Fruit fly (Drosophila melanogaster) whole organism, prepupa: ENCODE data around the gene Cbl.

Experiments used
- Blimp-1 ChIP-seq: fragments of 200-800 bp; sonication (Bioruptor generic); optimal IDR thresholded peaks from 3 replicates; lab custom pipeline; 2017; ENCODE audit warnings: missing biosample characterization, missing genetic modification characterization, mild to moderate bottlenecking, moderate library complexity, missing genetic modification reagents
- CG10631 ChIP-seq: fragments of 200-800 bp; sonication (Bioruptor generic); optimal IDR thresholded peaks from 2 replicates; lab custom pipeline; 2016; ENCODE audit warnings: missing biosample characterization, missing genetic modification characterization
- CG10669 ChIP-seq: fragments of 200-800 bp; sonication (Bioruptor generic); optimal IDR thresholded peaks from 3 replicates; lab custom pipeline; 2018; ENCODE audit warnings: missing biosample characterization, mild to moderate bottlenecking, missing genetic modification characterization, moderate library complexity
- CG11762 ChIP-seq: fragments of 200-800 bp; sonication (Bioruptor generic); optimal IDR thresholded peaks from 3 replicates; lab custom pipeline; 2016; ENCODE audit warnings: missing biosample characterization, missing genetic modification characterization; ENCODE audit not compliant: insufficient read depth
- CG11902 ChIP-seq: fragments of 200-800 bp; sonication (Bioruptor generic); optimal IDR thresholded peaks from 3 replicates; lab custom pipeline; 2016; ENCODE audit warnings: missing biosample characterization, missing genetic modification characterization
- CG15336 ChIP-seq: fragments of 200-800 bp; sonication (Bioruptor generic); IDR thresholded peaks from 2 replicates; pipeline ENCODE4 v1.3.6; 2022; ENCODE audit warnings: missing biosample characterization, missing genetic modification characterization
- CG1621 ChIP-seq: fragments of 200-800 bp; sonication (Bioruptor generic); optimal IDR thresholded peaks from 3 replicates; lab custom pipeline; 2018; ENCODE audit warnings: missing biosample characterization, mild to moderate bottlenecking, missing genetic modification characterization
- CG3032 ChIP-seq: fragments of 200-800 bp; optimal IDR thresholded peaks from 2 replicates; lab custom pipeline; 2019; ENCODE audit warnings: missing biosample characterization, mild to moderate bottlenecking, missing genetic modification characterization, moderate library complexity
- CG31627 ChIP-seq: fragments of 200-800 bp; sonication (Bioruptor generic); optimal IDR thresholded peaks from 3 replicates; lab custom pipeline; 2016; ENCODE audit warnings: missing biosample characterization, missing genetic modification characterization
- CG32006 ChIP-seq: fragments of 200-800 bp; sonication (Bioruptor generic); optimal IDR thresholded peaks from 3 replicates; lab custom pipeline; 2017; ENCODE audit warnings: missing biosample characterization, mild to moderate bottlenecking, missing genetic modification characterization
- CG34406 ChIP-seq: fragments of 200-800 bp; sonication (Bioruptor generic); optimal IDR thresholded peaks from 3 replicates; lab custom pipeline; 2016; ENCODE audit warnings: missing biosample characterization, missing genetic modification characterization
- CG4318 ChIP-seq: fragments of 200-800 bp; sonication (Bioruptor generic); optimal IDR thresholded peaks from 3 replicates; lab custom pipeline; 2017; ENCODE audit warnings: missing biosample characterization, mild to moderate bottlenecking, missing genetic modification characterization
- CG6163 ChIP-seq: fragments of 200-800 bp; sonication (Bioruptor generic); IDR thresholded peaks from 3 replicates; pipeline ENCODE4 v1.3.6; 2022; ENCODE audit warnings: missing biosample characterization, missing genetic modification characterization
- CG6792 ChIP-seq: fragments of 200-800 bp; sonication (Bioruptor generic); optimal IDR thresholded peaks from 3 replicates; lab custom pipeline; 2016; ENCODE audit warnings: missing biosample characterization, missing genetic modification characterization
- CG6808 ChIP-seq: fragments of 200-800 bp; sonication (Bioruptor generic); optimal IDR thresholded peaks from 3 replicates; lab custom pipeline; 2017; ENCODE audit warnings: missing biosample characterization, missing genetic modification characterization, mild to moderate bottlenecking, moderate library complexity, missing genetic modification reagents
- CG6854 ChIP-seq: fragments of 200-800 bp; sonication (Bioruptor generic); optimal IDR thresholded peaks from 2 replicates; lab custom pipeline; 2017; ENCODE audit warnings: missing biosample characterization, mild to moderate bottlenecking, missing genetic modification characterization
- CG8119 ChIP-seq: fragments of 200-800 bp; sonication (Bioruptor generic); IDR thresholded peaks from 3 replicates; pipeline ENCODE4 v1.3.6; 2022; ENCODE audit warnings: missing biosample characterization, missing genetic modification characterization
- CG8319 ChIP-seq: fragments of 200-800 bp; sonication (Bioruptor generic); optimal IDR thresholded peaks from 3 replicates; lab custom pipeline; 2016; ENCODE audit warnings: missing biosample characterization, missing genetic modification characterization
- CG8632 ChIP-seq: fragments of 200-800 bp; sonication (Bioruptor generic); optimal IDR thresholded peaks from 3 replicates; lab custom pipeline; 2016; ENCODE audit warnings: missing biosample characterization, missing genetic modification characterization
- CG9139 ChIP-seq: fragments of 200-800 bp; sonication (Bioruptor generic); optimal IDR thresholded peaks from 3 replicates; lab custom pipeline; 2017; ENCODE audit warnings: missing biosample characterization, mild to moderate bottlenecking, missing genetic modification characterization
- Eip75B ChIP-seq: fragments of 200-800 bp; sonication (Bioruptor generic); optimal IDR thresholded peaks from 3 replicates; lab custom pipeline; 2016; ENCODE audit warnings: missing biosample characterization, missing genetic modification characterization
- Eip78C ChIP-seq: fragments of 200-800 bp; sonication (Bioruptor generic); peaks from one replicate; lab custom pipeline; 2016; ENCODE audit warnings: missing biosample characterization, missing genetic modification characterization
- Ets21C ChIP-seq: fragments of 200-800 bp; sonication (Bioruptor generic); optimal IDR thresholded peaks from 3 replicates; lab custom pipeline; 2016; ENCODE audit warnings: missing biosample characterization, missing genetic modification characterization
- Ets96B ChIP-seq: fragments of 200-800 bp; optimal IDR thresholded peaks from 2 replicates; lab custom pipeline; 2019; ENCODE audit warnings: missing biosample characterization, mild to moderate bottlenecking, missing genetic modification characterization, moderate library complexity
- Gug ChIP-seq: fragments of 200-800 bp; sonication (Bioruptor generic); IDR thresholded peaks from 2 replicates; pipeline ENCODE4 v1.3.6; 2022; ENCODE audit warnings: missing biosample characterization, missing genetic modification characterization
- Hr4 ChIP-seq: fragments of 200-800 bp; sonication (Bioruptor generic); optimal IDR thresholded peaks from 3 replicates; lab custom pipeline; 2016; ENCODE audit warnings: missing biosample characterization, missing genetic modification characterization
- Lpt ChIP-seq: fragments of 200-800 bp; sonication (Bioruptor generic); optimal IDR thresholded peaks from 3 replicates; lab custom pipeline; 2016; ENCODE audit warnings: missing biosample characterization, missing genetic modification characterization
- Met ChIP-seq: fragments of 200-800 bp; sonication (Bioruptor generic); optimal IDR thresholded peaks from 3 replicates; lab custom pipeline; 2016; ENCODE audit warnings: missing biosample characterization, missing genetic modification characterization
- OdsH ChIP-seq: fragments of 200-800 bp; sonication (Bioruptor generic); optimal IDR thresholded peaks from 3 replicates; lab custom pipeline; 2016; ENCODE audit warnings: missing biosample characterization, missing genetic modification characterization
- Sox102F ChIP-seq: fragments of 200-800 bp; sonication (Bioruptor generic); optimal IDR thresholded peaks from 2 replicates; lab custom pipeline; 2016; ENCODE audit warnings: missing biosample characterization, mild to moderate bottlenecking, missing genetic modification characterization
- Sox14 ChIP-seq: fragments of 200-800 bp; sonication (Bioruptor generic); optimal IDR thresholded peaks from 3 replicates; lab custom pipeline; 2016; ENCODE audit warnings: missing biosample characterization, missing genetic modification characterization
- Sox15 ChIP-seq: fragments of 200-800 bp; sonication (Bioruptor generic); optimal IDR thresholded peaks from 3 replicates; lab custom pipeline; 2016; ENCODE audit warnings: missing biosample characterization, missing genetic modification characterization
- achi ChIP-seq: fragments of 200-800 bp; sonication (Bioruptor generic); optimal IDR thresholded peaks from 3 replicates; lab custom pipeline; 2016; ENCODE audit warnings: missing biosample characterization, missing genetic modification characterization
- acj6 ChIP-seq: fragments of 200-800 bp; sonication (Bioruptor generic); optimal IDR thresholded peaks from 3 replicates; lab custom pipeline; 2016; ENCODE audit warnings: missing biosample characterization, missing genetic modification characterization
- cyc ChIP-seq: fragments of 200-800 bp; sonication (Bioruptor generic); optimal IDR thresholded peaks from 3 replicates; lab custom pipeline; 2016; ENCODE audit warnings: missing biosample characterization, missing genetic modification characterization
- dac ChIP-seq: fragments of 200-800 bp; sonication (Bioruptor generic); optimal IDR thresholded peaks from 2 replicates; lab custom pipeline; 2017; ENCODE audit warnings: missing biosample characterization, mild to moderate bottlenecking, missing genetic modification characterization
- eg ChIP-seq: fragments of 200-800 bp; sonication (Bioruptor generic); IDR thresholded peaks from 3 replicates; pipeline ENCODE4 v1.3.6; 2022; ENCODE audit warnings: missing biosample characterization, missing genetic modification characterization
- esn ChIP-seq: fragments of 200-800 bp; sonication (Bioruptor generic); optimal IDR thresholded peaks from 2 replicates; lab custom pipeline; 2016; ENCODE audit warnings: missing biosample characterization, mild to moderate bottlenecking, missing genetic modification characterization, moderate library complexity
- lz ChIP-seq: fragments of 200-800 bp; sonication (Bioruptor generic); optimal IDR thresholded peaks from 3 replicates; lab custom pipeline; 2016; ENCODE audit warnings: missing biosample characterization, missing genetic modification characterization
- net ChIP-seq: fragments of 200-800 bp; sonication (Bioruptor generic); optimal IDR thresholded peaks from 3 replicates; lab custom pipeline; 2016; ENCODE audit warnings: missing biosample characterization, missing genetic modification characterization
- salr ChIP-seq, 2 experiments: fragments of 200-800 bp; sonication (Bioruptor generic); optimal IDR thresholded peaks; 3 replicates each; lab custom pipeline; 2016 to 2018; ENCODE audit warnings: missing biosample characterization in 2 of 2, missing genetic modification characterization in 2 of 2, mild to moderate bottlenecking in 1 of 2
- spab ChIP-seq: fragments of 200-800 bp; sonication (Bioruptor generic); optimal IDR thresholded peaks from 2 replicates; lab custom pipeline; 2017; ENCODE audit warnings: missing biosample characterization, mild to moderate bottlenecking, missing genetic modification characterization, missing genetic modification reagents
- ss ChIP-seq, 2 experiments: fragments of 200-800 bp; sonication (Bioruptor generic); optimal IDR thresholded peaks; 2 replicates in 1 of 2; 3 replicates in 1 of 2; lab custom pipeline; 2017 to 2018; ENCODE audit warnings: mild to moderate bottlenecking in 2 of 2, missing biosample characterization in 2 of 2, missing genetic modification characterization in 2 of 2, moderate library complexity in 1 of 2
- svp ChIP-seq: fragments of 200-800 bp; sonication (Bioruptor generic); peaks from one replicate; lab custom pipeline; 2016; ENCODE audit warnings: missing biosample characterization, missing genetic modification characterization
- topi ChIP-seq: fragments of 200-800 bp; sonication (Bioruptor generic); optimal IDR thresholded peaks from 3 replicates; lab custom pipeline; 2016; ENCODE audit warnings: missing biosample characterization, missing genetic modification characterization
- vri ChIP-seq: fragments of 200-800 bp; sonication (Bioruptor generic); optimal IDR thresholded peaks from 3 replicates; lab custom pipeline; 2016; ENCODE audit warnings: missing biosample characterization, mild to moderate bottlenecking, missing genetic modification characterization

The Cbl gene

DNA sequence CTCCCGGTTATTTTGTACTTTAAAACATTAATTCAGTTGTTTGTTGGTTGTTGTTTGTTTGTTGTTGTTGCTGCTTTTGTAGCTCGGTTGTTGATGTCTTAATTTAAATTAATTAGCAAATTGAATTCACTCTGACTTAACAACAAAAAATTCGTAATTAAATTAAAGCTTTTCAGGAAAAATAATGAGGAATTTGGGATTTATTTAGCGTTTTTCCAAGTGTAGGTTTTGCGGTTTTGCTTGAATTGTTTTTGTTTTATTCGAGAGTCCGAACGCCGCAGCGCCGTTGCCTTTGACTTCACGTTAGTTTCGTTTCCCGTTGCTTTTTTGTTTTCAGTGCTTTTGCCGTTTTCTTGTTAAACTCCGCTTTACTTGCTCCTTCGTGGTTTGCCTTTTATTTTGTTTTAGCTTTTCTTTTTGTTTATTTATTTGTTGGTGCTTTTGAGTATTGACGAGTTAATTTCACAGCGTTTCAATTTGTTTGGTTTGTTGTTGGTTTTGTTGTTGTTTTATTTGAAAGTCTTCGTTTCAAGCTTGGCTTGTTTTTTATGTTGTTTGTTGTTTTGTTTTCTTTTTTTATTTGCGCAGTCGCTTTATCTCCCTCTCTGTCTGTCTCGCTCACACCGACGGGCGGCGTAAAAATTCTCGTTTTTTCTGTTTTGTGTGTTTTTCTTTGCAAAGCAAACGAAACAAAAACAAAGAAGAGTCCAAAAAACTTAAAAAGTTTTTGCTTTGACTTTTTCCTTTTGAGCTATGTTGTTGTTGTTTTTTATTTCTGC lies 16.2 kb downstream of the Cbl start (continued):
- TF ChIP-seq CG6792, result no peak
- peak; percentile 45 for TF ChIP-seq Blimp-1 (GFP tag; lab: Kevin White, UChicago)
- peak; percentile 86 to 89 for TF ChIP-seq salr (GFP tag; optimal IDR thresholded peaks at IDR 0.05; lab: Kevin White, UChicago)
- peak; percentile 94 for TF ChIP-seq CG6854
- TF ChIP-seq Met (GFP tag; lab: Kevin White, UChicago), result peak; percentile 21
- peak; percentile 94 for TF ChIP-seq dac (GFP tag; lab: Kevin White, UChicago)
- no peak for TF ChIP-seq CG31627
- peak; percentile 91 for TF ChIP-seq CG15336 (GFP tag; lab: Robert Waterston, UW)
- TF ChIP-seq eg, result peak; percentile 97

DNA sequence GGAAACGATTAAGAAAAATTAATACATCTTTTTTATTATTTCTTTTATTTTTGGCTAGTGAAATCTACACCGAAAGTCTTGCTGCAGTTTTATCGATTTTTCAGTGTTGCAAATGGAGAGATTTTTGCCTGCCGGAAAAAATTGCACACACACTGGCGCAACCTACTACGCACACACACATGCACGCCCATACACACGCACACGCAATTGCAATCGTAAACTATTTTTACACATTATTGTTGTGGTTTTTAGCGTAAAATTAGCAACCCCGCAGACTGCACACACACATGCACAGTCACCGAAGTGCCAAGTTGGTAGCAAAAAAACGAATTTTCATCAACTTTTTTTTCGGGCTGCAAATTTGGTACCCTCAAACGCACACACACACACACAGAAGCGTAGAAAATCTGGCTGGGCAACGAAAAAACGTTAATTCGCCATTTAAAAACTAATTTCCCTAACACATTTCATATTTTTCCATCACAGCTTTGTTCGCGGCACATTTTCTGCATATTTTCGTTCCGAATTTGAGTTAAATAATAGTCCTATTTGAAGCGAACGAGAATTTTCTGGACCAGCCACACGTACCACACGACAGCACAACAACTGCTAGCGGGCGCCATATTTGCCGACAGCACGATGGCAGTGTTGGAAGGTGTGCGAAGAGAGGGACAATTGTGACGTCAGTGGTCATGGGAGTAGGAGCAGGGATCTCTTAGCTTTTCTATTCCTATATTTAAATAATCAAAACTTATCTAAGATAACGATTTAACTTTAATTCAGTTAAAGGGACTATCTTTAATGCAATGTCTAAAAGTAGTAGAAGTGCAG lies 17.2 kb downstream of the Cbl start, which contains the start of gene Unr:
TSS of gene Unr (minus strand) at position 637 of the 831 bp plus-strand sequence.
- peak; percentile 42 for TF ChIP-seq spab
- TF ChIP-seq Gug (GFP tag; lab: Robert Waterston, UW), result peak; percentile 88
- TF ChIP-seq CG6163 (GFP tag; lab: Robert Waterston, UW), result peak; percentile 88
- TF ChIP-seq CG8119 (GFP tag; lab: Robert Waterston, UW), result peak; percentile 52; the same call in 1 of the 3 replicates
- TF ChIP-seq CG31627, result peak; percentile 84
- peak; percentile 42 for TF ChIP-seq CG4318
- TF ChIP-seq esn (GFP tag; lab: Kevin White, UChicago), result peak; percentile 86
- TF ChIP-seq dac (GFP tag; lab: Kevin White, UChicago), result peak; percentile 22
- TF ChIP-seq svp (GFP tag; lab: Kevin White, UChicago), result peak; percentile 92
- TF ChIP-seq Eip75B (GFP tag; lab: Kevin White, UChicago), result peak; percentile 81
- TF ChIP-seq vri (GFP tag; lab: Kevin White, UChicago), result peak; percentile 75
- TF ChIP-seq OdsH (GFP tag; lab: Kevin White, UChicago), result peak; percentile 81
- TF ChIP-seq Ets96B (tag; lab: Kevin White, UChicago), result peak; percentile 60
- peak; percentile 84 for TF ChIP-seq lz (GFP tag; lab: Kevin White, UChicago)
- peak; percentile 64 for TF ChIP-seq CG8632 (GFP tag; lab: Kevin White, UChicago)
- TF ChIP-seq Ets21C (GFP tag; lab: Kevin White, UChicago), result peak; percentile 65
- peak; percentile 53 for TF ChIP-seq CG9139 (GFP tag; lab: Kevin White, UChicago)
- peak; percentile 77 for TF ChIP-seq topi (GFP tag; lab: Kevin White, UChicago)
- peak; percentile 2 for TF ChIP-seq CG6808 (GFP tag; lab: Kevin White, UChicago)
- TF ChIP-seq Sox15 (GFP tag; lab: Kevin White, UChicago), result peak; percentile 48
- TF ChIP-seq achi, result peak; percentile 75
- peak; percentile 78 for TF ChIP-seq Sox102F
- peak; percentile 80 for TF ChIP-seq Hr4 (GFP tag; lab: Kevin White, UChicago)
- TF ChIP-seq cyc (GFP tag; lab: Kevin White, UChicago), result peak; percentile 66
- peak; percentile 60 for TF ChIP-seq CG3032
- peak; percentile 47 for TF ChIP-seq CG11762 (GFP tag; lab: Kevin White, UChicago)
- TF ChIP-seq CG6792, result peak; percentile 81
- peak; percentile 92 for TF ChIP-seq Eip78C (GFP tag; lab: Kevin White, UChicago)
- peak; percentile 77 for TF ChIP-seq Sox14 (GFP tag; lab: Kevin White, UChicago)
- TF ChIP-seq CG10631, result peak; percentile 77
- peak; percentile 62 for TF ChIP-seq CG8319
- TF ChIP-seq Blimp-1 (GFP tag; lab: Kevin White, UChicago), result no peak
- TF ChIP-seq CG32006 (GFP tag; lab: Kevin White, UChicago), result peak; percentile 62
- peak; percentile 81 for TF ChIP-seq acj6 (GFP tag; lab: Kevin White, UChicago)
- TF ChIP-seq CG1621, result peak; percentile 54
- peak; percentile 35 for TF ChIP-seq Lpt (GFP tag; lab: Kevin White, UChicago)
- TF ChIP-seq CG10669 (GFP tag; lab: Kevin White, UChicago), result peak; percentile 63
- TF ChIP-seq CG11902 (GFP tag; lab: Kevin White, UChicago), result peak; percentile 51
- peak; percentile 83 for TF ChIP-seq net
- peak; percentile 62 for TF ChIP-seq CG34406 (GFP tag; lab: Kevin White, UChicago)
- TF ChIP-seq Met (GFP tag; lab: Kevin White, UChicago), result peak; percentile 83
- TF ChIP-seq ss (GFP tag; optimal IDR thresholded peaks at IDR 0.05; lab: Kevin White, UChicago), result peak; percentile 32 to 68
- TF ChIP-seq eg, result peak; percentile 91
